Worm (Caenorhabditis elegans) whole organism, late embryonic: ENCODE data around the gene T19D12.2.

Experiments used
- Y22D7AL.16 ChIP-seq: sonication (generic microtip); optimal IDR thresholded peaks from 2 replicates; lab custom pipeline; 2016; ENCODE audit warnings: missing genetic modification characterization, missing compliant biosample characterization
- ahr-1 ChIP-seq: sonication (generic microtip); optimal IDR thresholded peaks from 2 replicates; lab custom pipeline; 2016; ENCODE audit warnings: missing genetic modification characterization, missing compliant biosample characterization
- ceh-14 ChIP-seq: sonication (generic microtip); optimal IDR thresholded peaks from 2 replicates; lab custom pipeline; 2016; ENCODE audit warnings: missing genotype, missing genetic modification characterization, missing compliant biosample characterization
- ceh-18 ChIP-seq: sonication (generic microtip); optimal IDR thresholded peaks from 2 replicates; lab custom pipeline; 2016; ENCODE audit warnings: missing genetic modification characterization, missing compliant biosample characterization
- ceh-31 ChIP-seq: sonication (generic microtip); optimal IDR thresholded peaks from 2 replicates; lab custom pipeline; 2016; ENCODE audit warnings: missing genetic modification characterization, missing compliant biosample characterization
- ceh-48 ChIP-seq: sonication (generic microtip); optimal IDR thresholded peaks from 2 replicates; lab custom pipeline; 2016; ENCODE audit warnings: missing genetic modification characterization, inconsistent platforms, missing compliant biosample characterization
- ceh-6 ChIP-seq: fragments of 200-800 bp; sonication (Bioruptor generic); optimal IDR thresholded peaks from 2 replicates; lab custom pipeline; 2018; ENCODE audit warnings: mild to moderate bottlenecking, missing genetic modification characterization, missing compliant biosample characterization
- ceh-9 ChIP-seq: sonication (generic microtip); optimal IDR thresholded peaks from 2 replicates; lab custom pipeline; 2016; ENCODE audit warnings: mild to moderate bottlenecking, missing genetic modification characterization, inconsistent platforms, missing compliant biosample characterization
- dve-1 ChIP-seq: sonication (generic microtip); optimal IDR thresholded peaks from 2 replicates; lab custom pipeline; 2017; ENCODE audit warnings: antibody characterized with exemption, mild to moderate bottlenecking, missing genetic modification characterization, missing compliant biosample characterization
- elt-2 ChIP-seq: sonication (generic microtip); optimal IDR thresholded peaks from 2 replicates; lab custom pipeline; 2016; ENCODE audit warnings: missing genetic modification reagents, missing genetic modification characterization, missing compliant biosample characterization
- ets-4 ChIP-seq: sonication (generic microtip); optimal IDR thresholded peaks from 2 replicates; lab custom pipeline; 2016; ENCODE audit warnings: missing genetic modification characterization, missing compliant biosample characterization
- eyg-1 ChIP-seq: sonication (generic microtip); optimal IDR thresholded peaks from 2 replicates; lab custom pipeline; 2016; ENCODE audit warnings: missing genotype, missing genetic modification characterization, missing compliant biosample characterization
- fax-1 ChIP-seq: sonication (generic microtip); optimal IDR thresholded peaks from 2 replicates; lab custom pipeline; 2016; ENCODE audit warnings: missing genotype, missing genetic modification characterization, missing compliant biosample characterization
- fkh-10 ChIP-seq: fragments of 150-350 bp; optimal IDR thresholded peaks from 2 replicates; lab custom pipeline; 2014; ENCODE audit warnings: missing biosample characterization, missing genetic modification reagents, missing genetic modification characterization
- hlh-15 ChIP-seq: sonication (generic microtip); optimal IDR thresholded peaks from 2 replicates; lab custom pipeline; 2016; ENCODE audit warnings: missing genetic modification characterization, missing compliant biosample characterization
- hlh-6 ChIP-seq: sonication (generic microtip); optimal IDR thresholded peaks from 2 replicates; lab custom pipeline; 2016; ENCODE audit warnings: missing genotype, missing genetic modification characterization, missing compliant biosample characterization
- hlh-8 ChIP-seq: sonication (generic microtip); optimal IDR thresholded peaks from 2 replicates; lab custom pipeline; 2016; ENCODE audit warnings: missing genotype, missing genetic modification characterization, missing compliant biosample characterization
- lin-11 ChIP-seq: fragments of 200-800 bp; sonication (Bioruptor generic); optimal IDR thresholded peaks from 2 replicates; lab custom pipeline; 2018; ENCODE audit warnings: mild to moderate bottlenecking, missing genetic modification characterization, missing compliant biosample characterization
- madf-2 ChIP-seq: sonication (generic microtip); optimal IDR thresholded peaks from 2 replicates; lab custom pipeline; 2017; ENCODE audit warnings: missing genetic modification characterization, missing compliant biosample characterization
- nfya-1 ChIP-seq: sonication (generic microtip); optimal IDR thresholded peaks from 2 replicates; lab custom pipeline; 2017; ENCODE audit warnings: missing genetic modification characterization, mild to moderate bottlenecking, missing compliant biosample characterization, antibody characterized with exemption, moderate library complexity
- nhr-11 ChIP-seq: fragments of 150-350 bp; optimal IDR thresholded peaks from 2 replicates; lab custom pipeline; 2014; ENCODE audit warnings: missing biosample characterization, missing genetic modification characterization
- nhr-232 ChIP-seq: sonication (generic microtip); optimal IDR thresholded peaks from 2 replicates; lab custom pipeline; 2016; ENCODE audit warnings: missing genetic modification characterization, missing compliant biosample characterization
- npax-4 ChIP-seq: sonication (generic microtip); optimal IDR thresholded peaks from 2 replicates; lab custom pipeline; 2016; ENCODE audit warnings: missing genetic modification characterization, missing compliant biosample characterization
- odd-2 ChIP-seq: sonication (generic microtip); optimal IDR thresholded peaks from 2 replicates; lab custom pipeline; 2017; ENCODE audit warnings: antibody characterized with exemption, mild to moderate bottlenecking, missing genetic modification characterization, missing compliant biosample characterization
- pqm-1 ChIP-seq: sonication (generic microtip); optimal IDR thresholded peaks from 2 replicates; lab custom pipeline; 2016; ENCODE audit warnings: missing genetic modification characterization, missing compliant biosample characterization
- ref-2 ChIP-seq: sonication (generic microtip); optimal IDR thresholded peaks from 2 replicates; lab custom pipeline; 2016; ENCODE audit warnings: missing genetic modification characterization, missing compliant biosample characterization
- rnt-1 ChIP-seq: sonication (generic microtip); optimal IDR thresholded peaks from 2 replicates; lab custom pipeline; 2016; ENCODE audit warnings: missing genetic modification characterization, missing compliant biosample characterization
- sdc-2 ChIP-seq: sonication (generic microtip); optimal IDR thresholded peaks from 2 replicates; lab custom pipeline; 2016; ENCODE audit warnings: missing genotype, missing genetic modification characterization, missing compliant biosample characterization
- sox-2 ChIP-seq: fragments of 200-800 bp; sonication (Bioruptor generic); IDR thresholded peaks from 2 replicates; pipeline ENCODE4 v1.3.6; 2022; ENCODE audit warnings: missing genetic modification reagents, missing genetic modification characterization, missing compliant biosample characterization
- tbx-2 ChIP-seq: sonication (generic microtip); optimal IDR thresholded peaks from 2 replicates; lab custom pipeline; 2016; ENCODE audit warnings: missing genetic modification characterization, missing compliant biosample characterization
- tbx-7 ChIP-seq: sonication (generic microtip); optimal IDR thresholded peaks from 2 replicates; lab custom pipeline; 2016; ENCODE audit warnings: missing genotype, missing genetic modification characterization, missing compliant biosample characterization
- unc-3 ChIP-seq, 2 experiments: fragments of 200-800 bp in 1 of 2; sonication (Bioruptor generic) in 1 of 2; sonication (generic microtip) in 1 of 2; conservative IDR thresholded peaks in 1 of 2; optimal IDR thresholded peaks in 1 of 2; 2 replicates each; pipeline versions ENCODE4 v1.3.6 to Lab custom; 2016 to 2022; ENCODE audit warnings: missing compliant biosample characterization in 2 of 2, missing genetic modification characterization in 2 of 2, missing genetic modification reagents in 1 of 2
- unc-42 ChIP-seq: sonication (generic microtip); optimal IDR thresholded peaks from 2 replicates; lab custom pipeline; 2016; ENCODE audit warnings: missing genotype, missing genetic modification characterization, missing compliant biosample characterization

T19D12.2 gene

DNA sequence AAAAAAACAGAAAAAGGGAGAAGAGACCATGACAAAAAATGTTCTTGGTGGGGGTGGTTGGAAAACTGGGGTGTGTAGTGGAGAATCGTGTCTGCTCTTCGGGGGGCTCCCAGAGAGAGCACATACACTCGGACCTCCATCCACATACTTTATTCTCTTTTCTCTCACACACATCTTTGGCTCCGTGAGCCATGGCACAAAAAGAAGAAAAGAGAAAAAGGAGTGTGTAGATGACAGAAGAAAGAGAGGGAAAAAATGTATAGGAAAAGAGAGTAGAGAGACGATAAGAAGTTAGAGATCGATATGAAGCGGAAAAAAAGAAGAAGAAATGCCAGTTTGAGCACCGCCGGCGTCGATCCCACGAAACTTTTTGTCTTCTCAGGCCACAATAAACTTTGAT lies 47.8 kb downstream of the T19D12.2 start:
- TF ChIP-seq hlh-8 (tag; lab: Kevin White, UChicago), result no peak
- no peak for TF ChIP-seq ceh-14
- TF ChIP-seq eyg-1 (tag; lab: Kevin White, UChicago), result no peak
- TF ChIP-seq ceh-18, result peak; percentile 76
- no peak for TF ChIP-seq ahr-1 (tag; lab: Kevin White, UChicago)
- no peak for TF ChIP-seq hlh-6
- TF ChIP-seq nfya-1 (tag; lab: Kevin White, UChicago), result peak; percentile 36
- TF ChIP-seq ceh-48, result no peak
- no peak for TF ChIP-seq ceh-6
- TF ChIP-seq tbx-7 (tag; lab: Kevin White, UChicago), result no peak

DNA sequence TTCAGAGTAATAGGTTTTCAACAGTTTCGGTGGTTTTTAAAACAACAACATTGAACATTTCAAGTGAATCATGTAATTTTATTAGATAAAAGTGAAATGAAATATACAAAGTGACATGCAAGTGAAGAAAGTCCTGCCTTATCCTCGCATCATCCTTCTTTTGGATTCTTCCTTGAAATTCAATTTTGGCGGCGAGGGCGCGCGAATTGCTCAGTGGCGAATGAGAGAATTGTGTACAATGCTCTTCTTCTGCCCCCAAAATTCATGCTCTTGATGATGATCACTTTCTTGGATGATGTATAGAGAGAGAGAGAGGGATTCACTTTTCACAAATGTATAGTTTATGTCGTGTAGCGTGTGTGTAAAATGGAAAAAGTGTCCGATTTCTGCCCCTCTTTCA lies 48.5 kb downstream of the T19D12.2 start:
- TF ChIP-seq dve-1 (no peak), unc-42 (tag; lab: Kevin White, UChicago) (peak; percentile 93)

DNA sequence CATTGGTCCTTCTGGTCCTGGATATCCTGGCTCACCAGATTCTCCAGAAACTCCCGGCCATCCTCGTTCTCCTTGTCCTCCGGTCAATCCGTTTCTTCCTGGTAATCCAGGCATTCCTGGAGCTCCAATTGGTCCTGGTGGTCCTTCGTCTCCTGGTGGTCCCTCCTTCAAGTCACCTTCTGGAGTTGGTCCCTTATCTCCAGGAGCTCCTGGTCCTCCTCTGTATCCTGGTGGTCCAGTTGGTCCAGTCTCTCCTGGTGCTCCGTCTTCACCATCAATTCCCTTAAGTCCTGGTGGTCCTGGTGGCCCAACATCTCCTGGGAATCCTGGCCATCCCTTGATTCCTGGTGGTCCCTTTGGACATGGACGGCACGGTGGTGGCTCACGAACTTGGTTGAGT lies 49.5 kb downstream of the T19D12.2 start:
- TF ChIP-seq sdc-2 (tag; lab: Kevin White, UChicago) (peak; percentile 28), npax-4 (no peak), hlh-6 (peak; percentile 45)

DNA sequence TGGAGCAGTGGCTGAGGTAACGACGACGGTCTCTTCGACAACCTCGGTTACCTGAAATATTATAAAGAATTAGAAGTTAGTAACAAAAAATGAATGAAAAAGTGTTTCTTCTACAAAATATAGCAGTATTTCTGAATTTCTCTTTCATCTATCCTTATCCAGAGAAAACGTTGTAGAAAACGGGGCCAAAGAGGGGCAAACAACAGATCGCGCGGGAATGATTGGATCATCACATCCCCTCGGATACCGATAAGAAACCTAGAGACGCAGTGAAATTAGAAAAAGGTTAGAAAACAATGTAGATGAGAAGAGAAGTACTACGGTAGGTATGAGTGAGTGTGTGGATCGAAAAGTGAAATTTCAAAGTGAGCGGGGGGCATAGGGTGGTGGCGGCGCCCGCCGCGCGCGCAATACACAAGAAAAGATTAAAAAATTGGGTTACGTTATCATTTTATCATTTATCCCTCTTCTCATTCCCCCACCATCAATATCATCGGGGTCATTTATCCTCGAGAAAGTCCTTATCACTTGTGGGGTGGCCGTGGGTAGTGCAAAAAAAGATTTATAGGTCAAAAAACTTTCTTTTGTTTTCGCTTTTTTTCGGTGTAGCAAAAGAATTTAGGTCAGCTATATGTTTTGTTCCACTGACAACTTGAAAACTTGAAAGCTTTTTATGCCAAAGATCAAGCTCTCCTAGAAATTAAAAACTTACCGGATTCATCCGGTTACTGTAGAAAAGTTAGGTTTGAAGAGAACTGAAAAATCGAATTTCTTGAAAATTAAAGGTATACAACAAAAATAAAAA lies 51.2 kb downstream of the T19D12.2 start, which contains the start of the genes dpy-10 and T14B4.19:
Gene dpy-10, minus strand, starts transcription at position 51 of the 805 bp plus-strand sequence.
Gene T14B4.19, minus strand, starts transcription at position 755 of the 805 bp plus-strand sequence.
- TF ChIP-seq ref-2 (peak; percentile 66), nhr-11 (tag; lab: Kevin White, UChicago) (no peak), rnt-1 (tag; lab: Kevin White, UChicago) (peak; percentile 11), tbx-7 (tag; lab: Kevin White, UChicago) (no peak), fax-1 (tag; lab: Kevin White, UChicago) (no peak), lin-11 (tag; lab: Kevin White, UChicago) (no peak), ahr-1 (tag; lab: Kevin White, UChicago) (no peak), sdc-2 (tag; lab: Kevin White, UChicago) (no peak), pqm-1 (tag; lab: Kevin White, UChicago) (no peak), ceh-9 (no peak), tbx-2 (tag; lab: Kevin White, UChicago) (no peak), ets-4 (tag; lab: Kevin White, UChicago) (no peak), dve-1 (no peak), sox-2 (GFP tag; lab: Robert Waterston, UW) (no peak), Y22D7AL.16 (no peak), madf-2 (tag; lab: Kevin White, UChicago) (no peak), hlh-15 (tag; lab: Kevin White, UChicago) (no peak)

DNA sequence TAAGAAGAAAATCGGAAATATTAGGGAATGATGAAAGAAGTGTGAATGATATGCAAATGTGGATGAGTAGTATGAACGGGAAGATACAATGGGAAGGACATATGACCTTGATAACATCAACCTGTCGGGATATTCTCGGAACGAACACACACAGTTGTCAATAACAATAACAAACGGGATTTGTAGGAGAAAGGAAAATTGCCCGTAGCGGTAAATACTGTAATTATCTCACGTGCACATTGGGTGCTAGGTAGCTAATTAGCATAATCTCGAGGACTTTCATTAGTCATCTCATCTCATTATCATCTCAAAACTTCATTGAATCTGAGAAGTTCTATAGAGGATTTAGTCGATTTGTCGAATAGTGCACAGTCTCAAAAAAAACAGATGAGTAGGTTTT lies 51.9 kb downstream of the T19D12.2 start:
- TF ChIP-seq elt-2 (tag; lab: Kevin White, UChicago) (no peak), lin-11 (tag; lab: Kevin White, UChicago) (no peak), ceh-31 (tag; lab: Kevin White, UChicago) (no peak), tbx-7 (tag; lab: Kevin White, UChicago) (no peak), fax-1 (tag; lab: Kevin White, UChicago) (no peak), npax-4 (no peak), unc-3 (GFP tag; conservative IDR thresholded peaks at IDR 0.05; lab: Robert Waterston, UW) (no peak), unc-3 (tag; optimal IDR thresholded peaks at IDR 0.05; lab: Kevin White, UChicago) (no peak), nhr-232 (no peak), unc-42 (tag; lab: Kevin White, UChicago) (no peak), ets-4 (tag; lab: Kevin White, UChicago) (no peak), fkh-10 (GFP tag; lab: Kevin White, UChicago) (no peak), odd-2 (tag; lab: Kevin White, UChicago) (no peak)
